Worm (Caenorhabditis elegans) whole organism, L4 larva: ENCODE data around the gene rps-22.

Experiments used
- F26F4.8 ChIP-seq: fragments of 200-800 bp; sonication (Bioruptor generic); conservative IDR thresholded peaks from 2 replicates; pipeline ENCODE4 v1.3.6; 2022; ENCODE audit warnings: missing genetic modification characterization, missing compliant biosample characterization
- F49E8.2 ChIP-seq: sonication (generic microtip); optimal IDR thresholded peaks from 2 replicates; lab custom pipeline; 2016; ENCODE audit warnings: missing compliant biosample characterization, mild to moderate bottlenecking, missing genetic modification characterization, borderline replicate concordance
- T20F7.1 ChIP-seq: fragments of 200-800 bp; sonication (Bioruptor generic); optimal IDR thresholded peaks from 2 replicates; lab custom pipeline; 2018; ENCODE audit warnings: mild to moderate bottlenecking, missing genetic modification characterization, missing compliant biosample characterization
- T26A8.4 ChIP-seq: fragments of 200-800 bp; sonication (Bioruptor generic); IDR thresholded peaks from 2 replicates; pipeline ENCODE4 v1.3.6; 2022; ENCODE audit warnings: missing genetic modification characterization, missing compliant biosample characterization
- Y105C5A.15 ChIP-seq: fragments of 200-800 bp; sonication (Bioruptor generic); IDR thresholded peaks from 2 replicates; pipeline ENCODE4 v1.3.6; 2022; ENCODE audit warnings: missing genetic modification characterization, missing compliant biosample characterization
- Y48G9A.11 ChIP-seq: fragments of 200-800 bp; sonication (Bioruptor generic); IDR thresholded peaks from 2 replicates; pipeline ENCODE4 v1.3.6; 2022; ENCODE audit warnings: missing genetic modification reagents, missing genetic modification characterization, missing compliant biosample characterization
- ZK337.2 ChIP-seq: fragments of 200-800 bp; sonication (Bioruptor generic); IDR thresholded peaks from 2 replicates; pipeline ENCODE4 v1.3.6; 2022; ENCODE audit warnings: missing genetic modification reagents, missing genetic modification characterization, missing compliant biosample characterization
- aha-1 ChIP-seq: fragments of 150-350 bp; peaks from one replicate; lab custom pipeline; 2014; ENCODE audit warnings: missing biosample characterization, missing genetic modification characterization
- ama-1 ChIP-seq: fragments of 150-350 bp; optimal IDR thresholded peaks from 2 replicates; lab custom pipeline; 2014; ENCODE audit warnings: inconsistent platforms, mixed read lengths
- ceh-28 ChIP-seq: fragments of 150-350 bp; optimal IDR thresholded peaks from 2 replicates; lab custom pipeline; 2014; ENCODE audit warnings: missing biosample characterization, missing genetic modification reagents, missing genetic modification characterization
- ceh-82 ChIP-seq: sonication (generic microtip); optimal IDR thresholded peaks from 2 replicates; lab custom pipeline; 2017; ENCODE audit warnings: missing biosample characterization, missing genetic modification characterization
- ces-1 ChIP-seq: fragments of 150-350 bp; sonication (generic microtip); optimal IDR thresholded peaks from 4 replicates; lab custom pipeline; 2014; ENCODE audit warnings: missing biosample characterization, missing genetic modification reagents, missing genetic modification characterization
- daf-12 ChIP-seq: fragments of 150-350 bp; optimal IDR thresholded peaks from 2 replicates; lab custom pipeline; 2014; ENCODE audit warnings: missing biosample characterization, missing genetic modification reagents, missing genetic modification characterization
- daf-16 ChIP-seq, 3 experiments: sonication (generic microtip); optimal IDR thresholded peaks; 2 replicates each; lab custom pipeline; 2016 to 2017; ENCODE audit warnings: missing genetic modification characterization in 3 of 3, missing genetic modification reagents in 3 of 3, mild to moderate bottlenecking in 2 of 3, missing compliant biosample characterization in 2 of 3, missing biosample characterization in 1 of 3, moderate library complexity in 1 of 3
- dmd-6 ChIP-seq: fragments of 200-800 bp; sonication (Bioruptor generic); IDR thresholded peaks from 2 replicates; pipeline ENCODE4 v1.3.6; 2022; ENCODE audit warnings: missing genetic modification reagents, missing genetic modification characterization, missing compliant biosample characterization
- dpl-1 ChIP-seq: fragments of 150-350 bp; optimal IDR thresholded peaks from 2 replicates; lab custom pipeline; 2014; ENCODE audit warnings: missing biosample characterization, missing genetic modification reagents, missing genetic modification characterization
- dve-1 ChIP-seq: sonication (generic microtip); optimal IDR thresholded peaks from 2 replicates; lab custom pipeline; 2017; ENCODE audit warnings: antibody characterized with exemption, mild to moderate bottlenecking, missing genetic modification characterization, missing compliant biosample characterization; ENCODE audit not compliant: insufficient read depth
- fkh-10 ChIP-seq: fragments of 150-350 bp; optimal IDR thresholded peaks from 2 replicates; lab custom pipeline; 2014; ENCODE audit warnings: missing biosample characterization, missing genetic modification reagents, missing genetic modification characterization
- hlh-11 ChIP-seq: fragments of 200-800 bp; sonication (Bioruptor generic); optimal IDR thresholded peaks from 2 replicates; lab custom pipeline; 2018; ENCODE audit warnings: mild to moderate bottlenecking, missing genetic modification characterization, missing compliant biosample characterization
- hmg-1.1 ChIP-seq: fragments of 200-800 bp; sonication (Bioruptor generic); IDR thresholded peaks from 2 replicates; pipeline ENCODE4 v1.3.6; 2022; ENCODE audit warnings: missing genetic modification reagents, missing genetic modification characterization, missing compliant biosample characterization
- lin-1 ChIP-seq: fragments of 200-800 bp; sonication (Bioruptor generic); IDR thresholded peaks from 2 replicates; pipeline ENCODE4 v1.3.6; 2022; ENCODE audit warnings: missing genetic modification reagents, missing genetic modification characterization, missing compliant biosample characterization
- lin-13 ChIP-seq: fragments of 150-350 bp; optimal IDR thresholded peaks from 2 replicates; lab custom pipeline; 2014; ENCODE audit warnings: missing biosample characterization, missing genetic modification reagents, missing genetic modification characterization
- lsy-2 ChIP-seq, 2 experiments: fragments of 150-350 bp in 1 of 2; sonication (generic microtip) in 1 of 2; optimal IDR thresholded peaks; 2 replicates each; lab custom pipeline; 2014 to 2017; ENCODE audit warnings: missing biosample characterization in 2 of 2, missing genetic modification characterization in 2 of 2
- mep-1 ChIP-seq: fragments of 150-350 bp; sonication (generic microtip); optimal IDR thresholded peaks from 3 replicates; lab custom pipeline; 2014; ENCODE audit warnings: missing biosample characterization, missing genetic modification characterization
- mes-2 ChIP-seq: sonication (generic microtip); optimal IDR thresholded peaks from 2 replicates; lab custom pipeline; 2016; ENCODE audit warnings: missing genotype, mild to moderate bottlenecking, missing genetic modification characterization, missing compliant biosample characterization; ENCODE audit not compliant: poor library complexity, severe bottlenecking
- mxl-3 ChIP-seq: fragments of 200-800 bp; sonication (Bioruptor generic); optimal IDR thresholded peaks from 2 replicates; lab custom pipeline; 2018; ENCODE audit warnings: mild to moderate bottlenecking, missing genetic modification characterization, missing compliant biosample characterization
- nhr-10 ChIP-seq: fragments of 150-350 bp; optimal IDR thresholded peaks from 2 replicates; lab custom pipeline; 2014; ENCODE audit warnings: missing biosample characterization, missing genetic modification characterization
- nhr-11 ChIP-seq: fragments of 150-350 bp; optimal IDR thresholded peaks from 2 replicates; lab custom pipeline; 2014; ENCODE audit warnings: missing biosample characterization, missing genetic modification characterization
- nhr-111 ChIP-seq: fragments of 200-800 bp; sonication (Bioruptor generic); optimal IDR thresholded peaks from 2 replicates; lab custom pipeline; 2018; ENCODE audit warnings: mild to moderate bottlenecking, missing genetic modification characterization, missing compliant biosample characterization
- nhr-28 ChIP-seq: fragments of 150-350 bp; optimal IDR thresholded peaks from 2 replicates; lab custom pipeline; 2014; ENCODE audit warnings: missing biosample characterization, missing genetic modification characterization
- nhr-41 ChIP-seq: fragments of 200-800 bp; sonication (Bioruptor generic); IDR thresholded peaks from 2 replicates; pipeline ENCODE4 v1.3.6; 2022; ENCODE audit warnings: missing genetic modification reagents, missing genetic modification characterization, missing compliant biosample characterization
- nhr-42 ChIP-seq: fragments of 200-800 bp; sonication (Bioruptor generic); IDR thresholded peaks from 2 replicates; pipeline ENCODE4 v1.3.6; 2022; ENCODE audit warnings: missing genetic modification characterization, missing compliant biosample characterization
- nhr-77 ChIP-seq: fragments of 150-350 bp; optimal IDR thresholded peaks from 2 replicates; lab custom pipeline; 2014; ENCODE audit warnings: missing biosample characterization, missing genetic modification characterization
- pha-4 ChIP-seq, 2 experiments: fragments of 150-350 bp in 1 of 2; fragments of 200-800 bp in 1 of 2; sonication (Bioruptor generic) in 1 of 2; IDR thresholded peaks in 1 of 2; optimal IDR thresholded peaks in 1 of 2; 2 replicates each; pipeline versions ENCODE4 v1.3.6 to Lab custom; 2014 to 2022; ENCODE audit warnings: missing genetic modification characterization in 2 of 2, missing genetic modification reagents in 2 of 2, missing biosample characterization in 1 of 2, missing compliant biosample characterization in 1 of 2
- php-3 ChIP-seq: fragments of 200-800 bp; sonication (Bioruptor generic); IDR thresholded peaks from 2 replicates; pipeline ENCODE4 v1.3.6; 2022; ENCODE audit warnings: missing genetic modification reagents, missing genetic modification characterization, missing compliant biosample characterization
- pqm-1 ChIP-seq: sonication (generic microtip); optimal IDR thresholded peaks from 2 replicates; lab custom pipeline; 2017; ENCODE audit warnings: missing biosample characterization, missing genetic modification characterization
- rbr-2 ChIP-seq: sonication (generic microtip); optimal IDR thresholded peaks from 2 replicates; lab custom pipeline; 2016; ENCODE audit warnings: missing genotype, missing genetic modification characterization, missing compliant biosample characterization
- set-16 ChIP-seq: fragments of 200-800 bp; sonication (Bioruptor generic); IDR thresholded peaks from 2 replicates; pipeline ENCODE4 v1.3.6; 2022; ENCODE audit warnings: missing genetic modification reagents, missing genetic modification characterization, missing compliant biosample characterization
- snpc-1.2 ChIP-seq: fragments of 200-800 bp; sonication (Bioruptor generic); IDR thresholded peaks from 2 replicates; pipeline ENCODE4 v1.3.6; 2022; ENCODE audit warnings: missing genetic modification reagents, missing genetic modification characterization, missing compliant biosample characterization
- vab-7 ChIP-seq: fragments of 200-800 bp; sonication (Bioruptor generic); IDR thresholded peaks from 2 replicates; pipeline ENCODE4 v1.3.6; 2022; ENCODE audit warnings: missing genetic modification reagents, missing genetic modification characterization, missing compliant biosample characterization
- ztf-11 ChIP-seq: fragments of 150-350 bp; optimal IDR thresholded peaks from 2 replicates; lab custom pipeline; 2014; ENCODE audit warnings: missing biosample characterization, missing genetic modification characterization

rps-22 gene

DNA sequence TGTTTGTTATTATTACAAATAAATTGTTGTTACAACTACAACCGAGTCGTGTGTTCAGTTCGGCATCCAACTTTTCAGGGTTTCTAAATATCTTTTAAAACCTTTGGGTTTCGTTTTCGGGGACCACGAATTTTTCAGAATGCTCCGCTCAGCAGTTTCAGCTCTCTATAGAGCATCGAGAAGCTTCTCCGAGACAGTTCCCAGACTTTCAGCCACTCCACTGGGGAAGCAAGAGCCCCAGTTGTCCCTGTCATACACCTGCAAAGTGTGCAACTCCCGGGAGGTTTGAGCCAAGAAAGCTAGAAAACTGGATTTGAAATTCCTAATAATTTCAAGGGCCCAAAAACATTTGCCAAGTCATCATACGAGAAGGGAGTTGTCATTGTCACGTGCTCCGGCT, 1.1 kb downstream of the rps-22 start, which contains the start of gene F53A3.7 (continued):
- no peak for TF ChIP-seq dpl-1 (GFP tag; lab: Kevin White, UChicago)
- TF ChIP-seq ces-1, result no peak
- peak; percentile 64 for TF ChIP-seq ama-1 (lab: Kevin White, UChicago)
- peak; percentile 30 for TF ChIP-seq F49E8.2 (tag; lab: Kevin White, UChicago)
- no peak for TF ChIP-seq set-16 (GFP tag; lab: Robert Waterston, UW)
- TF ChIP-seq ztf-11 (tag; lab: Kevin White, UChicago), result no peak
- TF ChIP-seq daf-16 (GFP tag; optimal IDR thresholded peaks at IDR 0.05; lab: Kevin White, UChicago), result no peak
- peak; percentile 38 for TF ChIP-seq daf-16 (tag; optimal IDR thresholded peaks at IDR 0.05; lab: Kevin White, UChicago)
- no peak for TF ChIP-seq T26A8.4
- TF ChIP-seq lin-1 (GFP tag; lab: Robert Waterston, UW), result 0 out of 2 replicates have a peak, but pooled peaks have one; percentile 7
- TF ChIP-seq fkh-10 (GFP tag; lab: Kevin White, UChicago), result no peak
- TF ChIP-seq rbr-2 (tag; lab: Kevin White, UChicago), result peak; percentile 9
- TF ChIP-seq ZK337.2 (GFP tag; lab: Robert Waterston, UW), result no peak
- no peak for TF ChIP-seq F26F4.8
- 0 out of 2 replicates have a peak, but pooled peaks have one; percentile 60 for TF ChIP-seq nhr-42 (GFP tag; lab: Robert Waterston, UW)
- 0 out of 2 replicates have a peak, but pooled peaks have one; percentile 49 for TF ChIP-seq pha-4 (GFP tag; IDR thresholded peaks at IDR 0.05; lab: Robert Waterston, UW)
- TF ChIP-seq pha-4 (tag; optimal IDR thresholded peaks at IDR 0.05; lab: Kevin White, UChicago), result no peak
- TF ChIP-seq dve-1, result peak; percentile 9
- peak; percentile 58 for TF ChIP-seq T20F7.1 (GFP tag; lab: Kevin White, UChicago)
- TF ChIP-seq Y48G9A.11 (GFP tag; lab: Robert Waterston, UW), result peak; percentile 74
- no peak for TF ChIP-seq mxl-3 (GFP tag; lab: Kevin White, UChicago)
- TF ChIP-seq vab-7, result no peak
- TF ChIP-seq mep-1 (tag; lab: Kevin White, UChicago), result peak; percentile 19
- peak; percentile 67; the same call in 1 of the 2 replicates for TF ChIP-seq Y105C5A.15 (GFP tag; lab: Robert Waterston, UW)
- peak; percentile 60 for TF ChIP-seq nhr-111 (GFP tag; lab: Kevin White, UChicago)
- 0 out of 2 replicates have a peak, but pooled peaks have one; percentile 11 for TF ChIP-seq nhr-41 (GFP tag; lab: Robert Waterston, UW)
- no peak for TF ChIP-seq nhr-11 (tag; lab: Kevin White, UChicago)
- TF ChIP-seq php-3 (GFP tag; lab: Robert Waterston, UW), result no peak
- no peak for TF ChIP-seq lin-13 (GFP tag; lab: Kevin White, UChicago)
- peak; percentile 39; the same call in 1 of the 2 replicates for TF ChIP-seq snpc-1.2 (GFP tag; lab: Robert Waterston, UW)

DNA sequence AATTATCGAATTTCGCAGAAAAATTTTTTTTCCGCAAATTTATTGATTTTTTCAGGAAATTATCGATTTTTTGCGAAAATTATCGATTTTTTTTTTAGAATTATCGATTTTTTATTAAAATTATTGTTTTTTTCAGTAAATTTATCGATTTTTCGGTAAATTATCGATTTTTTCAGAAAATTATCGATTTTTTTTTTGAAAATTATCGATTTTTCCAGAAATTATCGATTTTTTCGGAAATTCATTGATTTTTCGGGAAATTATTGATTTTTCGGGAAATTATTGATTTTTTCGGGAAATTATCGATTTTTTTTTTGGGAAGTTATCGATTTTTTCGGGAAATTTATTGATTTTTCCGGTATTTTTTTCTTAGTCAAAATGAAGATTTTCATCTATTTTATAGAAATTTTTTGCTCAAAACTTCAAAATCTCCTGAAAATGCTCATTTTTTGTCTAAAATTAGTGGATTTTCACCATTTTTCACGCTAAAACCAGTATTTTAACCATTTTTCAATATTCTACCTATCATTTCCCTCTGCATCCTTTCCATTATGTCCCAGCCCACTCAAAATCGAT, 5.3 kb downstream of the rps-22 start:
- TF ChIP-seq ceh-28 (tag; lab: Kevin White, UChicago), result peak; percentile 97
- TF ChIP-seq nhr-10 (tag; lab: Kevin White, UChicago), result no peak
- TF ChIP-seq, all 104 proteins: peak for 1

ce11 chrIII:1961895-1962506, 11.7 kb downstream of the rps-22 start, which contains the start of gene mboa-6:
Gene mboa-6, minus strand, starts transcription at chrIII:1961945.
- TF ChIP-seq hmg-1.1 (GFP tag; lab: Robert Waterston, UW), result no peak
- peak; percentile 32 for TF ChIP-seq dpl-1 (GFP tag; lab: Kevin White, UChicago)
- peak; percentile 52 for TF ChIP-seq aha-1 (tag; lab: Kevin White, UChicago)

DNA sequence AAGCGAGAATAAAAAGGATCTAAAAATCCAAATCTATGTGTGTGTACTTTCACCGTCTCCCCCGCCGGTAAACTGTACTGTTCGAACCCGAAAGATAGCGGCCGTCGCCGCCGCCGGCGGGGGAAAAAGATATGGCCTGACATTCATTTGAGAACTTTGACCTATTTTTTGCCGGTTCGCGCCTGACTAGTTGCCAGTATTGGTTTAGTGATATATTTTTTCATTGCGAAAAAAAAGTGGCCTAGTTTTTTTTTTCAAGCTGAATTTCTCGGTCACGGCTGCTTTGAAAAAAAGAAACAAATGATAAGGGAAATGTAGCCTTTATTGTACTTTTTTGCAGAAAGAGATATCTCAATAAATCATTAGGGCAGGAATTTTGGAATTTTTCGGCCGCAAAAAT, 12.2 kb downstream of the rps-22 start:
- peak; percentile 3 for TF ChIP-seq hlh-11
- TF ChIP-seq dmd-6 (GFP tag; lab: Robert Waterston, UW), result peak; percentile 56
- no peak for TF ChIP-seq ceh-82 (tag; lab: Kevin White, UChicago)
- no peak for TF ChIP-seq lsy-2 (tag; optimal IDR thresholded peaks at IDR 0.05; lab: Kevin White, UChicago)
- peak; percentile 43 for TF ChIP-seq nhr-28 (tag; lab: Kevin White, UChicago)
- peak; percentile 10 for TF ChIP-seq mes-2 (tag; lab: Kevin White, UChicago)
- peak; percentile 10 for TF ChIP-seq pqm-1 (tag; lab: Kevin White, UChicago)
- no peak for TF ChIP-seq daf-12 (tag; lab: Kevin White, UChicago)
- TF ChIP-seq nhr-77, result no peak
